Worm (Caenorhabditis elegans): ENCODE data around the gene rpt-4.
A peak's percentile ranks its signal among the peaks of the same experiment; 100 is the strongest.

The rpt-4 gene

ce11 chrII:84134-84533 lies 38.1 kb upstream of the rpt-4 start, which contains the start of gene C50D2.6:
TSS of gene C50D2.6 (plus strand) at chrII:84434.
- TF ChIP-seq zag-1 (tag; optimal IDR thresholded peaks at IDR 0.05) (no peak), unc-30 (tag; optimal IDR thresholded peaks at IDR 0.05) (no peak), zip-4 (GFP tag; optimal IDR thresholded peaks at IDR 0.05) (no peak), ceh-90 (tag; optimal IDR thresholded peaks at IDR 0.05) (no peak), irx-1 (tag; optimal IDR thresholded peaks at IDR 0.05) (no peak), lin-15B (tag; optimal IDR thresholded peaks at IDR 0.05) (no peak), lsy-2 (tag; optimal IDR thresholded peaks at IDR 0.05) (no peak), nhr-11 (tag; optimal IDR thresholded peaks at IDR 0.05) (no peak), blmp-1 (tag; optimal IDR thresholded peaks at IDR 0.05) (no peak), hlh-17 (GFP tag; optimal IDR thresholded peaks at IDR 0.05; ENCODE audit: borderline replicate concordance) (no peak), nhr-28 (tag; optimal IDR thresholded peaks at IDR 0.05) (no peak), tbx-2 (tag; optimal IDR thresholded peaks at IDR 0.05) (no peak), nhr-90 (tag; optimal IDR thresholded peaks at IDR 0.05; ENCODE audit: poor library complexity) (no peak), Y116A8C.19 (tag; optimal IDR thresholded peaks at IDR 0.05; ENCODE audit: borderline replicate concordance) (no peak), mdl-1 (tag; optimal IDR thresholded peaks at IDR 0.05) (no peak), fkh-8 (tag; optimal IDR thresholded peaks at IDR 0.05) (no peak), fkh-10 (GFP tag; optimal IDR thresholded peaks at IDR 0.05) (no peak), nhr-12 (tag; optimal IDR thresholded peaks at IDR 0.05) (no peak)

ce11 chrII:79166-79565 lies 33.1 kb upstream of the rpt-4 start, which contains the start of gene C23H3.9:
TSS of gene C23H3.9 (minus strand) at chrII:79266.
- TF ChIP-seq nhr-19 (GFP tag; conservative IDR thresholded peaks at IDR 0.05) (no peak), mef-2 (tag; optimal IDR thresholded peaks at IDR 0.05) (no peak), pqm-1 (tag; optimal IDR thresholded peaks at IDR 0.05) (no peak), elt-3 (tag; optimal IDR thresholded peaks at IDR 0.05) (no peak), unc-62 (GFP tag; optimal IDR thresholded peaks at IDR 0.05) (no peak), skn-1 (tag; optimal IDR thresholded peaks at IDR 0.05) (no peak), nhr-11 (tag; optimal IDR thresholded peaks at IDR 0.05) (no peak), fos-1 (tag; optimal IDR thresholded peaks at IDR 0.05) (no peak), F16B12.6 (tag; optimal IDR thresholded peaks at IDR 0.05) (no peak), ceh-88 (GFP tag; IDR thresholded peaks at IDR 0.05) (no peak), nhr-90 (tag; optimal IDR thresholded peaks at IDR 0.05; ENCODE audit: poor library complexity) (no peak), alr-1 (tag; optimal IDR thresholded peaks at IDR 0.05; ENCODE audit: borderline replicate concordance) (no peak), snpc-4 (tag; optimal IDR thresholded peaks at IDR 0.05) (no peak)

- peak in 1 of 2 experiments; percentile 7 for TF ChIP-seq lin-35 (GFP tag; optimal IDR thresholded peaks at IDR 0.05)
- no peak for TF ChIP-seq elt-3 (tag; optimal IDR thresholded peaks at IDR 0.05)
- no peak for TF ChIP-seq ama-1 (optimal IDR thresholded peaks at IDR 0.05)
Observed at ce11 chrII:76662-77061, 30.6 kb upstream of the rpt-4 start.

DNA sequence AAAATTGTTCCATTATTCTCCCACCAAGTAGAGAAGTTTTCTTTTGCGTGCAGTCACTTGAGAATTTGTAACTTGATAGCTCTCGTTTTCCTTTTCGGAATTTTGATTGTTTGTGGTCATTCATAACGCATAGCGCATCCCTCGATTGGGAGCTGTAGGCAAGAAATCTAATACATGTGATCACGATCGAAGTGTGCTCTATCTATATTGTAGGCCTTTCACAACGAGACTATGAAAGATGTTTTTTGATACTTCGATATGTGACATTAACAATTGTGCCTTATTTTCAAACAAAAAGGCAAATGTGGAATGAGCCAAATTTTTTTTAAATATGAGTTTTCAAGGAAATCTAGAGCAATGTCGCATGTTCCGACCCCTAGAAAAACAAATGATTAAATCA lies 29.8 kb upstream of the rpt-4 start:
- TF ChIP-seq pax-3 (tag; optimal IDR thresholded peaks at IDR 0.05) (no peak), sup-37 (GFP tag; optimal IDR thresholded peaks at IDR 0.05) (no peak), rnt-1 (tag; optimal IDR thresholded peaks at IDR 0.05) (no peak), sptf-1 (tag; optimal IDR thresholded peaks at IDR 0.05) (no peak), nhr-85 (tag) (no peak), egl-13 (tag; optimal IDR thresholded peaks at IDR 0.05) (no peak), mep-1 (tag; optimal IDR thresholded peaks at IDR 0.05) (no peak), Y116A8C.19 (tag; optimal IDR thresholded peaks at IDR 0.05; ENCODE audit: borderline replicate concordance) (no peak), alr-1 (tag; optimal IDR thresholded peaks at IDR 0.05; ENCODE audit: borderline replicate concordance) (no peak), mab-9 (GFP tag; IDR thresholded peaks at IDR 0.05) (no peak), egl-27 (tag; optimal IDR thresholded peaks at IDR 0.05) (no peak), ztf-4 (tag; optimal IDR thresholded peaks at IDR 0.05) (no peak), ceh-90 (tag; optimal IDR thresholded peaks at IDR 0.05) (no peak), ceh-88 (GFP tag; IDR thresholded peaks at IDR 0.05) (no peak), lir-3 (tag; optimal IDR thresholded peaks at IDR 0.05; ENCODE audit: poor library complexity) (no peak), efl-3 (GFP tag; optimal IDR thresholded peaks at IDR 0.05) (no peak), nhr-12 (tag; optimal IDR thresholded peaks at IDR 0.05) (no peak), C16A3.4 (tag; optimal IDR thresholded peaks at IDR 0.05) (no peak), aly-2 (tag; optimal IDR thresholded peaks at IDR 0.05) (no peak), nhr-47 (tag; optimal IDR thresholded peaks at IDR 0.05) (no peak)
